Worm (Caenorhabditis elegans) whole organism, late embryonic: ENCODE data around the gene B0416.4.

Source experiments
- ama-1 ChIP-seq: fragments of 150-350 bp; optimal IDR thresholded peaks from 2 replicates; lab custom pipeline; 2014
- ceh-2 ChIP-seq: sonication (generic microtip); optimal IDR thresholded peaks from 2 replicates; lab custom pipeline; 2016; ENCODE audit warnings: missing genotype, missing genetic modification characterization, missing compliant biosample characterization
- ceh-31 ChIP-seq: sonication (generic microtip); optimal IDR thresholded peaks from 2 replicates; lab custom pipeline; 2016; ENCODE audit warnings: missing genetic modification characterization, missing compliant biosample characterization
- ceh-6 ChIP-seq: fragments of 200-800 bp; sonication (Bioruptor generic); optimal IDR thresholded peaks from 2 replicates; lab custom pipeline; 2018; ENCODE audit warnings: mild to moderate bottlenecking, missing genetic modification characterization, missing compliant biosample characterization
- ceh-9 ChIP-seq: sonication (generic microtip); optimal IDR thresholded peaks from 2 replicates; lab custom pipeline; 2016; ENCODE audit warnings: mild to moderate bottlenecking, missing genetic modification characterization, inconsistent platforms, missing compliant biosample characterization
- elt-2 ChIP-seq: sonication (generic microtip); optimal IDR thresholded peaks from 2 replicates; lab custom pipeline; 2016; ENCODE audit warnings: missing genetic modification reagents, missing genetic modification characterization, missing compliant biosample characterization
- pag-3 ChIP-seq: sonication (generic microtip); optimal IDR thresholded peaks from 2 replicates; lab custom pipeline; 2016; ENCODE audit warnings: missing compliant biosample characterization, missing genetic modification characterization, borderline replicate concordance
- pax-1 ChIP-seq: fragments of 150-350 bp; optimal IDR thresholded peaks from 2 replicates; lab custom pipeline; 2014; ENCODE audit warnings: missing biosample characterization, missing genetic modification characterization
- tbx-2 ChIP-seq: sonication (generic microtip); optimal IDR thresholded peaks from 2 replicates; lab custom pipeline; 2016; ENCODE audit warnings: missing genetic modification characterization, missing compliant biosample characterization
- unc-42 ChIP-seq: sonication (generic microtip); optimal IDR thresholded peaks from 2 replicates; lab custom pipeline; 2016; ENCODE audit warnings: missing genotype, missing genetic modification characterization, missing compliant biosample characterization
- ztf-16 ChIP-seq: sonication (generic microtip); optimal IDR thresholded peaks from 2 replicates; lab custom pipeline; 2017; ENCODE audit warnings: missing genetic modification characterization, missing compliant biosample characterization

DNA sequence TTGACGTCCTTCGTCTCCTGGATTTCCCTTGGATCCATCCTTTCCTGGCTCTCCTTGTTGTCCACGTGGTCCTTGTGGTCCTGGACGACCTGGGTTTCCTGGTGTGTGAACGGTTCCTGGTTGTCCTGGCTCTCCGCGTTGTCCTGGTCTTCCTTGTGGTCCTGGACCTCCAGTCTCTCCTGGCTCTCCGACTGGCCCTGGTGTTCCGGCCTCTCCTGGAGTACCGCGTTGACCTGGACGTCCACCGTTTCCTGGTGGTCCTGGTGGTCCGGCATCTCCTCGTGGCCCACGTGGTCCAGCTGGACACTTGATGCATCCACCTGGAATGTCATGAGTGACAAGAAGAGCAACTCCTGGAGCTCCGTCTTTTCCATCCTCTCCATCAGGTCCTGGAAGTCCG is 44.9 kb upstream of the B0416.4 start:
- TF ChIP-seq ceh-31 (tag; lab: Kevin White, UChicago) (no peak), unc-42 (tag; lab: Kevin White, UChicago) (no peak), pag-3 (tag; lab: Kevin White, UChicago) (no peak), tbx-2 (tag; lab: Kevin White, UChicago) (no peak), elt-2 (tag; lab: Kevin White, UChicago) (no peak), ceh-9 (no peak), ceh-6 (no peak), ama-1 (no peak), pax-1 (tag; lab: Kevin White, UChicago) (no peak), ztf-16 (no peak), ceh-2 (tag; lab: Kevin White, UChicago) (no peak)
